Worm (Caenorhabditis elegans): ENCODE data around the gene F54B3.2.
"Not testable (repeated sequence)": the region's sequence is repeated elsewhere in the genome, so short reads cannot be mapped to it uniquely, and the experiment has no call there.

F54B3.2 gene

DNA sequence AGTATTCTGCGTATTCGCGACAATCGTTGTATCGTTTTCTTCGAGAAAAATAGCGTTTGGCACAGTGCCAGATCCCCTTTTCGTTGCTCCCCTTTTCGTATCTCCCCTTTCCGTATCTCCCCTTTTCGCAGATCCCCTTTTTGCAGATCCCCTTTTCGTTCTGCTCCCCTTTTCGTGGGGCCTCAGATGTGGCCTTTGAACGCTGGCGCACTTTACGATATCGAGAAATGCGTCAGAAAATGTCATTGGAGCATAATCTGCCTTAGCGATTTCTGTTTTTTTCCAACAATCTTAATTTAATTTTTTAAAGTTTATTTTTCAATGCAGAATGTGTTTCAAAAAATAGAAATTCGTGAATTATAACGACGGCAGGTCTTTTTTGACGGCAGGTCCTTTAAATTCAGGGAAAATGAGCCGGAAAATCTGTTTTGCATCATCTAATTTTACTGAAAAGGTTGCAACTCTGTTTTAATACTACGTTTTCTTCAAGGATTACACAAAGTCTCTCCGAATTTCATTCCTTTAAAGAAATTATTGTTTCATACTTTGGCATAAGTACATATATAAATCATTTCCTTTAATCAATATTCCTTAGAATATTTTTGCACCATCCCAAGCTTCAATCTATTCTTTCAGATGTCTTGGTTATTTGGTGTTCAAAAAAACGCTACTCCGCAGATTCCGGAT is 21.5 kb downstream of the F54B3.2 start, which contains the start of gene atad-3 (continued):
- TF ChIP-seq snpc-4 (tag; optimal IDR thresholded peaks at IDR 0.05) (no peak), ceh-83 (GFP tag; optimal IDR thresholded peaks at IDR 0.05) (no peak), elt-1 (tag; optimal IDR thresholded peaks at IDR 0.05; ENCODE audit: borderline replicate concordance, insufficient read depth) (no peak), lin-32 (GFP tag; optimal IDR thresholded peaks at IDR 0.05) (peak; percentile 67)

DNA sequence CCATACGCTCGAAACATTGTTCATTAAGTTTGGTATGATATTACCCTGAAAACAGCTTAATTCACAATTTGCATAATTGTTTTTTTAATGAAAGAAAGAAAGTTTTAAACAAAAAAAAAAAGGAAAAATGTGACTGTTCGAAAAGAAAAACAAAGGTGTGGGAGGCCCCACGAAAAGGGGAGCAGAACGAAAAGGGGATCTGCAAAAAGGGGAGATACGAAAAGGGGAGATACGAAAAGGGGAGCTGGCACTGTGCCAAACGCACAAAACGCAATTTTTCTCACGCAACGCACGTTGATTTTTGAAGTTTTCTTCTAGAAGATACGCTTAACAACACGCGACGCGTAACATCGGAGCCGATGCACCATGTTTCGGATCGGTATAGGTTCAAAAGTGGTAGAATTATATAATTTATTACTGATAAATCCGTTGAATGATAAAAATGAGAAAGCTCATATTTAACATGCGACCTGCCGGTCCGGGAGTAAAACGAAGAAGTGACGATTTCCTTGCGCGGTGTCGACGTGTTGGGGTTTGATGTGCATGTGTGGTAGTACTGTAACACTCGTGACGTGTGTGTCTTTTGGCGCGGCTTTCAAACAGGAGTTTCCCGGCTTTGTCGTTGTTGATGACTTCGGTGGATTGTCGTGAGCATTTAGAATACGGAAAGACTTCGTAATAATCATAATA is 22.2 kb downstream of the F54B3.2 start, which contains the start of gene nrde-2:
TSS of gene nrde-2 (minus strand) at position 45 of the 690 bp plus-strand sequence.
- not testable (repeated sequence) for TF ChIP-seq sem-2 (GFP tag; optimal IDR thresholded peaks at IDR 0.05); nhr-2 (tag; optimal IDR thresholded peaks at IDR 0.05); unc-62 (GFP tag; optimal IDR thresholded peaks at IDR 0.05)

DNA sequence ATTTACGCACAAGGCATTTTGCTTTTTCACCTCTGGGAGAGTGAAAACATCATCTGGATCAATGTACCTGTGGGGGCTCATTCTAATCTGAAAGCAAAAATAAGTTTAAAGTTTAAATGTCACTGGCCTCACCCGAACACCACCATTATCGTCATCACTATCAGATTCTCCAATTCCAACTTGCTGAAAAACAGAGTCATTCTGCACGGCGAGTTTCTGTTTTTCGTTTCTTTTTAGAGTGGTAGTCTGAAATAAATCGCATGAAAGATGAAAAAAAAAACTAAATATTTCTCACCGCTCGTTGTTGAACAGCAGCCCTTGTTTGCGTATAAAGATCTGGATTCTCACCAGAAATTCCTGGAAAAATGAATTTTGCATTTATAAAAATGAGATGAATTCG is 22.8 kb downstream of the F54B3.2 start:
- TF ChIP-seq unc-39 (tag; optimal IDR thresholded peaks at IDR 0.05) (no peak), nhr-2 (tag; optimal IDR thresholded peaks at IDR 0.05) (no peak), bed-3 (GFP tag; optimal IDR thresholded peaks at IDR 0.05) (no peak), lin-13 (tag; optimal IDR thresholded peaks at IDR 0.05) (no peak), sptf-1 (tag; optimal IDR thresholded peaks at IDR 0.05) (no peak), cnd-1 (tag; optimal IDR thresholded peaks at IDR 0.05) (no peak), ceh-83 (GFP tag; optimal IDR thresholded peaks at IDR 0.05) (no peak), mls-2 (tag; optimal IDR thresholded peaks at IDR 0.05) (no peak), snpc-4 (tag; optimal IDR thresholded peaks at IDR 0.05) (no peak)

ce11 chrII:10245612-10246011 is 24.3 kb downstream of the F54B3.2 start:
- TF ChIP-seq nhr-12 (tag; optimal IDR thresholded peaks at IDR 0.05), result no peak
- no peak for TF ChIP-seq flh-1 (GFP tag; optimal IDR thresholded peaks at IDR 0.05)
- TF ChIP-seq elt-3 (tag; optimal IDR thresholded peaks at IDR 0.05), result no peak
- TF ChIP-seq bed-3 (GFP tag; optimal IDR thresholded peaks at IDR 0.05), result no peak
- no peak for TF ChIP-seq blmp-1 (tag; optimal IDR thresholded peaks at IDR 0.05)
- no peak for TF ChIP-seq lin-13 (tag; optimal IDR thresholded peaks at IDR 0.05)
- no peak for TF ChIP-seq tbx-8 (GFP tag; optimal IDR thresholded peaks at IDR 0.05)
- no peak for TF ChIP-seq lin-32 (GFP tag; optimal IDR thresholded peaks at IDR 0.05)
- TF ChIP-seq ztf-11 (tag; optimal IDR thresholded peaks at IDR 0.05), result no peak

DNA sequence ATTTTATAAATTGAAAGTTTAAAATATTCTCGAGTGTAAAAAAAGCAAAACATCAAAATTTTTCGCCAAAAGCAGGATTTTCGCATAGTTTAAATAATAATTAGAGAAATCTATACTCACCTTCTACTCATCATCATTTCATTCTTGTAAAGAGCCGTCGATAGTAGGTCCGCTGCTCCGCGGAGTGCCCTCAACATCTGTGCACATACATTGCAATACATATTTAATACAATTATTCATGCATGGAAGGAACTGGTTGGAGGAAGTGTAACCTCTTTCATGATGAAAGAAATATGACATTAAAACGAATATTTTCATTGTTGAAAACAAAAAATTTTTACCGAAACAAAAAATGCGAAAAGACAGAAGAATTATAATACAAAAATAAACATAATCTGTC is 27.7 kb downstream of the F54B3.2 start, which contains the start of gene mrps-14:
TSS of gene mrps-14 (minus strand) at position 197 of the 400 bp plus-strand sequence.
- peak; percentile 36 for TF ChIP-seq ces-1 (GFP tag; optimal IDR thresholded peaks at IDR 0.05)
- TF ChIP-seq M03D4.4 (tag; optimal IDR thresholded peaks at IDR 0.05), result no peak

DNA sequence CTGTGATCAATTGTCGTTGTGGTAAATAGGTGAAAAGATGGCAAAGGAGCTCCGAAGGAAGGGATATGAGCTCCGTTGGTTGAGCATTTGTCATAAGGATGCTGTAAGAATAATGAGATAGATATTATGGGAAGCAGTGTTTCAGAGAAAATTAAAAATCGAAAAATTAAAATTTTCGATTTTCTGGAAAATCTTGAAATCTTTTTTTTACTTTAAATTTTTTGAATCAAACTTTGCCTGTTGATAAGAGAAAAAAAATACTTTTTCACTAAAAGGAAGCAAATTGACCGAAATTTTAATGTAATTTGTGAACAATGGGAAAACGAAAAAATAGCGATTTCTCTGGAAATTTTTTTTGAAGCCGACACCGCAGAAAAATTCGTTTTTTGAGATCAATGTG is 30.4 kb downstream of the F54B3.2 start, which contains the start of gene mec-15:
TSS of gene mec-15 (minus strand) at position 101 of the 400 bp plus-strand sequence.
- TF ChIP-seq flh-1 (GFP tag; optimal IDR thresholded peaks at IDR 0.05) (no peak), ces-1 (GFP tag; optimal IDR thresholded peaks at IDR 0.05) (no peak), snpc-4 (tag; optimal IDR thresholded peaks at IDR 0.05) (no peak), hlh-1 (tag; optimal IDR thresholded peaks at IDR 0.05) (no peak), sptf-1 (tag; optimal IDR thresholded peaks at IDR 0.05) (no peak), nhr-28 (tag; optimal IDR thresholded peaks at IDR 0.05) (no peak), ceh-39 (tag; optimal IDR thresholded peaks at IDR 0.05) (no peak)

- TF ChIP-seq mep-1 (tag; optimal IDR thresholded peaks at IDR 0.05), result no peak
Measured at ce11 chrII:10234398-10234797, 35.6 kb downstream of the F54B3.2 start, which contains the start of gene ubxn-5. Gene ubxn-5, minus strand, starts transcription at chrII:10234498.

Data from whole organism, mixed stage, embryonic.